Fruit fly (Drosophila melanogaster) whole organism: ENCODE measurements around the gene CG14974.

Source experiments
- CG8478 ChIP-seq: fragments of >200 bp; optimal IDR thresholded peaks from 2 replicates; lab custom pipeline; 2018; ENCODE audit warnings: inconsistent platforms
- Dll ChIP-seq: fragments of >200 bp; optimal IDR thresholded peaks from 2 replicates; lab custom pipeline; 2017
- EcR ChIP-seq, 2 experiments: fragments of >200 bp; optimal IDR thresholded peaks; 2 replicates each; lab custom pipeline; 2017; ENCODE audit warnings: missing biosample characterization in 2 of 2, missing genetic modification characterization in 2 of 2, missing genetic modification reagents in 2 of 2
- pan ChIP-seq: fragments of >200 bp; optimal IDR thresholded peaks from 2 replicates; lab custom pipeline; 2017
- psq ChIP-seq: fragments of >200 bp; optimal IDR thresholded peaks from 2 replicates; lab custom pipeline; 2017
- usp ChIP-seq: fragments of >200 bp; optimal IDR thresholded peaks from 2 replicates; lab custom pipeline; 2017; ENCODE audit warnings: missing biosample characterization, missing genetic modification characterization, mixed read lengths

The CG14974 gene

DNA sequence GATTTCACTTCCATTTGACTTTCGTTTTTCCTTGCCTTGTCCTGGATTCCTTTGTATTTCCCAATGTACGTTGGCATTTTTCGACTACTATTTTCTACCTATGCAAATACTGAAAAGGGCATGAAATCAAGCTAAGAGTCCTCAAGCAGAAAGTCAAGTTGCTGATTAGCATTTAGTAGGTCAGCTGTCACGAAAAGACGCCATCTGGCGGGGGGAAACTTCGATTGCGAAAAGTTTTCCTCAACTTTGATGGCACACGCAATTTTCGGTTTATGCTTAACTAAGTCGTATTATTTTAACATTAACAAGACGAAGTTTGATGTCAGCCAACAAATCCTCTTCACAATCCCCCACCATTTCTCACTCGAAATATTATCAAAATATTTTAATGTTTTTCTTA, 24.5 kb downstream of the CG14974 start:
- TF ChIP-seq CG8478 (lab: Kevin White, UChicago): no peak
- TF ChIP-seq pan (lab: Kevin White, UChicago): no peak
- TF ChIP-seq EcR (GFP tag; optimal IDR thresholded peaks at IDR 0.05; lab: Kevin White, UChicago): no peak
- TF ChIP-seq psq (lab: Kevin White, UChicago): no peak
- no peak for TF ChIP-seq usp (GFP tag; lab: Kevin White, UChicago)
- no peak for TF ChIP-seq Dll (lab: Kevin White, UChicago)

DNA sequence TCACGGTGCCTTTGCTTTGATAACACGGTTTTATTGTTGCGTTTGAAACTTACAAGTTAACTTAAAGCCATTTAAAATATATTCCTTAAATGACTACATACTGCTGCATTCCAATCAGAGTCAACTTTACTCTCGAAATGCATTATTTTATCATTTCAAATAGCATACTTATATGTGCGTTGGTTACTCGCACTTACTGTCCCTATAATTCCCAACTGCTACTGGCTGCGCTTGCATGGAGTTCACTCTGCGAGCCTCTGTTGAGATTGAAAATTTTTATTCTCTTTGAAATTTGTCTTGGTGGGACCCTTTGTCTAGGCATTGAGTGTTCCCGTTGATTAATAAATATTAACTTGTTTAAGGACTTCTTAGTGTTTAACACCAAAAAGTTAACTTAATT, 27.3 kb downstream of the CG14974 start:
- TF ChIP-seq usp (GFP tag; lab: Kevin White, UChicago) (no peak), pan (lab: Kevin White, UChicago) (no peak), psq (lab: Kevin White, UChicago) (no peak), CG8478 (lab: Kevin White, UChicago) (no peak), EcR (GFP tag; optimal IDR thresholded peaks at IDR 0.05; lab: Kevin White, UChicago) (no peak), Dll (lab: Kevin White, UChicago) (no peak)

DNA sequence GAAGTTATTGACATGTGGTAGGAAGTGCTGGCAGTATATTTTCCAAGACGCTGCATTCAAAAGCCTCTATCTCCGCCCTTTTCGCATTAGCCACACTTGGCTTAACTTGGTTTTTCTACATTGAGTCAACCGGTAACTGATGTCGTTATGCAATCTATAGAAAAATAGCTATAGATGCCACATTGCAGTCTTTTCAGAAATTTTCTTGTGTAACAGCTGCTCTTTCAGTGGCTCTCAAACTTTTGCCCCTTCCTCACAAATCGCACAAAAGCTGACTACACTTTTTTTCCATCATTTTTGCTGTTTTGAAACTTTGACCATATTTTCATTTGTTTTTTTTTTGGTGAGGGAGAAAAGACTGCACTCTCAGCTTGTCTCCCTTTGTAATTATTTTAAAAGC, 50.2 kb downstream of the CG14974 start:
- TF ChIP-seq EcR (GFP tag; optimal IDR thresholded peaks at IDR 0.05; lab: Kevin White, UChicago): no peak
- TF ChIP-seq psq (lab: Kevin White, UChicago): no peak
- no peak for TF ChIP-seq Dll (lab: Kevin White, UChicago)
- TF ChIP-seq CG8478 (lab: Kevin White, UChicago): no peak
- no peak for TF ChIP-seq usp (GFP tag; lab: Kevin White, UChicago)
- no peak for TF ChIP-seq pan (lab: Kevin White, UChicago)
